Worm (Caenorhabditis elegans) whole organism, L2 larva: ENCODE measurements around the gene lido-18.

Source experiments
- F13H6.1 ChIP-seq: sonication (generic microtip); optimal IDR thresholded peaks from 2 replicates; lab custom pipeline; 2016; ENCODE audit warnings: missing genetic modification characterization, missing compliant biosample characterization
- aly-2 ChIP-seq: fragments of 150-350 bp; optimal IDR thresholded peaks from 2 replicates; lab custom pipeline; 2014; ENCODE audit warnings: missing biosample characterization, missing genetic modification characterization
- ama-1 ChIP-seq: fragments of 150-350 bp; optimal IDR thresholded peaks from 2 replicates; lab custom pipeline; 2018; ENCODE audit warnings: inconsistent platforms
- egl-27 ChIP-seq: sonication (generic microtip); optimal IDR thresholded peaks from 3 replicates; lab custom pipeline; 2017; ENCODE audit warnings: missing biosample characterization, missing genetic modification reagents, missing genetic modification characterization
- lin-13 ChIP-seq: fragments of 150-350 bp; optimal IDR thresholded peaks from 2 replicates; lab custom pipeline; 2014; ENCODE audit warnings: missing biosample characterization, missing genetic modification reagents, missing genetic modification characterization
- nhr-23 ChIP-seq: fragments of 150-350 bp; optimal IDR thresholded peaks from 2 replicates; lab custom pipeline; 2014; ENCODE audit warnings: missing biosample characterization, missing genetic modification reagents, missing genetic modification characterization
- nhr-25 ChIP-seq: fragments of 150-350 bp; sonication (generic microtip); optimal IDR thresholded peaks from 3 replicates; lab custom pipeline; 2014; ENCODE audit warnings: missing biosample characterization, missing genetic modification characterization
- nhr-6 ChIP-seq: fragments of 150-350 bp; optimal IDR thresholded peaks from 2 replicates; lab custom pipeline; 2014; ENCODE audit warnings: missing biosample characterization, missing genetic modification characterization
- unc-55 ChIP-seq: fragments of 150-350 bp; sonication (generic microtip); optimal IDR thresholded peaks from 3 replicates; lab custom pipeline; 2014; ENCODE audit warnings: missing biosample characterization, missing genetic modification reagents, missing genetic modification characterization
- unc-62 ChIP-seq: fragments of 150-350 bp; optimal IDR thresholded peaks from 2 replicates; lab custom pipeline; 2014; ENCODE audit warnings: missing biosample characterization, missing genetic modification reagents, missing genetic modification characterization

- TF ChIP-seq nhr-23 (tag; lab: Kevin White, UChicago) (no peak), ama-1 (no peak), lin-13 (GFP tag; lab: Kevin White, UChicago) (no peak), unc-62 (GFP tag; lab: Kevin White, UChicago) (no peak), aly-2 (tag; lab: Kevin White, UChicago) (no peak), unc-55 (peak; percentile 26), F13H6.1 (tag; lab: Kevin White, UChicago) (no peak), nhr-6 (tag; lab: Kevin White, UChicago) (no peak), egl-27 (tag; lab: Kevin White, UChicago) (no peak), nhr-25 (tag; lab: Kevin White, UChicago) (no peak)
Observed at ce11 chrIII:7643084-7643483, 19.0 kb upstream of the lido-18 start, which contains the start of gene upp-1.
